Fruit fly (Drosophila melanogaster): Measurements from ENCODE around the gene nAChRbeta3.

The nAChRbeta3 gene

dm6 chr2L:520331-521000 is 24.5 kb upstream of the nAChRbeta3 start (continued):
- TF ChIP-seq CG10543 (GFP tag; optimal IDR thresholded peaks at IDR 0.05) (no peak), ham (GFP tag; IDR thresholded peaks at IDR 0.05) (no peak), lab (GFP tag; optimal IDR thresholded peaks at IDR 0.05) (peak; percentile 73), CG4360 (GFP tag; IDR thresholded peaks at IDR 0.05) (no peak), Mad (GFP tag; optimal IDR thresholded peaks at IDR 0.05) (peak; percentile 85), CG9609 (GFP tag; optimal IDR thresholded peaks at IDR 0.05) (peak; percentile 63), CG4617 (GFP tag; optimal IDR thresholded peaks at IDR 0.05; ENCODE audit: borderline replicate concordance) (peak; percentile 57), CG5953 (GFP tag; IDR thresholded peaks at IDR 0.05) (peak; percentile 90), unpg (GFP tag; optimal IDR thresholded peaks at IDR 0.05) (peak; percentile 94), mirr (GFP tag; optimal IDR thresholded peaks at IDR 0.05) (no peak), chn (GFP tag; optimal IDR thresholded peaks at IDR 0.05) (peak; percentile 89), Lpt (GFP tag; optimal IDR thresholded peaks at IDR 0.05) (no peak), Fer3 (tag; optimal IDR thresholded peaks at IDR 0.05) (peak; percentile 63), CG10209 (GFP tag; optimal IDR thresholded peaks at IDR 0.05) (peak; percentile 87), crc (GFP tag; optimal IDR thresholded peaks at IDR 0.05) (peak; percentile 44), CG8765 (GFP tag; IDR thresholded peaks at IDR 0.05) (peak; percentile 38; the same call in 1 of the 2 replicates), Xbp1 (GFP tag; optimal IDR thresholded peaks at IDR 0.05) (peak; percentile 87), CG13123 (GFP tag; optimal IDR thresholded peaks at IDR 0.05) (peak; percentile 55), Med (GFP tag) (peak; percentile 97), peb (GFP tag; IDR thresholded peaks at IDR 0.05) (peak; percentile 68), CrebB (tag; optimal IDR thresholded peaks at IDR 0.05) (peak; percentile 57), CG17829 (tag; optimal IDR thresholded peaks at IDR 0.05) (peak; percentile 83), CG6254 (GFP tag; optimal IDR thresholded peaks at IDR 0.05) (peak; percentile 56), Elba2 (GFP tag; optimal IDR thresholded peaks at IDR 0.05) (no peak), CG12299 (tag; optimal IDR thresholded peaks at IDR 0.05) (peak; percentile 74), nerfin-1 (tag; optimal IDR thresholded peaks at IDR 0.05) (peak; percentile 63), trem (tag; optimal IDR thresholded peaks at IDR 0.05) (peak; percentile 57), Nf-YC (tag; optimal IDR thresholded peaks at IDR 0.05) (no peak), zf30C (GFP tag; optimal IDR thresholded peaks at IDR 0.05) (peak; percentile 78), Sin3A (optimal IDR thresholded peaks at IDR 0.05) (no peak), sna (GFP tag; IDR thresholded peaks at IDR 0.05; ENCODE audit: partially characterized antibody) (no peak), scrt (GFP tag; optimal IDR thresholded peaks at IDR 0.05) (peak; percentile 35), CG14667 (GFP tag; IDR thresholded peaks at IDR 0.05) (peak; percentile 70), CG16815 (GFP tag; optimal IDR thresholded peaks at IDR 0.05) (peak; percentile 73), Opbp (GFP tag; IDR thresholded peaks at IDR 0.05; ENCODE audit: partially characterized antibody) (no peak), Oli (tag; optimal IDR thresholded peaks at IDR 0.05) (peak; percentile 93), CG4707 (GFP tag; optimal IDR thresholded peaks at IDR 0.05) (peak; percentile 85), CG10654 (GFP tag; optimal IDR thresholded peaks at IDR 0.05) (peak; percentile 80), sisA (GFP tag; IDR thresholded peaks at IDR 0.05) (peak; percentile 88), bbx (GFP tag; IDR thresholded peaks at IDR 0.05; ENCODE audit: partially characterized antibody) (no peak), CG1832 (GFP tag; optimal IDR thresholded peaks at IDR 0.05) (peak; percentile 51), Dp (GFP tag; optimal IDR thresholded peaks at IDR 0.05) (no peak), sens-2 (GFP tag; IDR thresholded peaks at IDR 0.05) (peak; percentile 79), CG4854 (GFP tag; optimal IDR thresholded peaks at IDR 0.05) (peak; percentile 79), CG16813 (GFP tag; IDR thresholded peaks at IDR 0.05; ENCODE audit: partially characterized antibody) (no peak), Bgb (GFP tag; IDR thresholded peaks at IDR 0.05; ENCODE audit: partially characterized antibody) (no peak), Doc2 (GFP tag; IDR thresholded peaks at IDR 0.05) (no peak), CTCF (GFP tag; optimal IDR thresholded peaks at IDR 0.05) (no peak), CG12942 (GFP tag; optimal IDR thresholded peaks at IDR 0.05) (peak; percentile 75), Poxn (GFP tag; IDR thresholded peaks at IDR 0.05) (0 out of 2 replicates have a peak, but pooled peaks have one; percentile 10)

Measured in whole organism, embryonic.